Worm (Caenorhabditis elegans) whole organism, early embryonic: Measurements from ENCODE around the gene ZK1307.7.

Experiments
- B0310.2 ChIP-seq: sonication (generic microtip); optimal IDR thresholded peaks from 2 replicates; lab custom pipeline; 2016; ENCODE audit warnings: mild to moderate bottlenecking, missing genetic modification characterization, missing compliant biosample characterization
- F13C5.2 ChIP-seq: sonication (generic microtip); optimal IDR thresholded peaks from 2 replicates; lab custom pipeline; 2017; ENCODE audit warnings: mild to moderate bottlenecking, missing genetic modification characterization, inconsistent platforms, missing compliant biosample characterization
- aly-1 ChIP-seq: sonication (generic microtip); optimal IDR thresholded peaks from 2 replicates; lab custom pipeline; 2016; ENCODE audit warnings: missing genetic modification characterization, missing compliant biosample characterization
- ama-1 ChIP-seq: fragments of 150-350 bp; optimal IDR thresholded peaks from 2 replicates; lab custom pipeline; 2014
- ceh-13 ChIP-seq: fragments of 200-800 bp; sonication (Bioruptor generic); optimal IDR thresholded peaks from 2 replicates; lab custom pipeline; 2018; ENCODE audit warnings: mild to moderate bottlenecking, missing genetic modification characterization, missing compliant biosample characterization
- ceh-36 ChIP-seq: sonication (generic microtip); optimal IDR thresholded peaks from 2 replicates; lab custom pipeline; 2016; ENCODE audit warnings: missing genetic modification characterization, inconsistent platforms, missing compliant biosample characterization
- ets-7 ChIP-seq: sonication (generic microtip); optimal IDR thresholded peaks from 2 replicates; lab custom pipeline; 2016; ENCODE audit warnings: missing genotype, missing genetic modification characterization, missing compliant biosample characterization
- flt-1 ChIP-seq: fragments of 200-800 bp; sonication (Bioruptor generic); IDR thresholded peaks from 2 replicates; pipeline ENCODE4 v1.3.6; 2022; ENCODE audit warnings: missing genetic modification characterization, missing compliant biosample characterization
- hmbx-1 ChIP-seq: sonication (generic microtip); optimal IDR thresholded peaks from 2 replicates; lab custom pipeline; 2016; ENCODE audit warnings: mild to moderate bottlenecking, missing genetic modification characterization, missing compliant biosample characterization
- hmg-4 ChIP-seq: fragments of 200-800 bp; sonication (Bioruptor generic); optimal IDR thresholded peaks from 2 replicates; lab custom pipeline; 2018; ENCODE audit warnings: mild to moderate bottlenecking, missing genetic modification characterization, missing compliant biosample characterization
- hnd-1 ChIP-seq: sonication (generic microtip); optimal IDR thresholded peaks from 2 replicates; lab custom pipeline; 2016; ENCODE audit warnings: missing genetic modification characterization, missing compliant biosample characterization
- pes-1 ChIP-seq: fragments of 200-800 bp; sonication (Bioruptor generic); IDR thresholded peaks from 2 replicates; pipeline ENCODE4 v1.3.6; 2022; ENCODE audit warnings: missing genetic modification reagents, missing genetic modification characterization, missing compliant biosample characterization
- scrt-1 ChIP-seq: fragments of 200-800 bp; sonication (Bioruptor generic); IDR thresholded peaks from 2 replicates; pipeline ENCODE4 v1.3.6; 2022; ENCODE audit warnings: missing genetic modification characterization, missing compliant biosample characterization
- sea-1 ChIP-seq: fragments of 200-800 bp; sonication (Bioruptor generic); conservative IDR thresholded peaks from 2 replicates; pipeline ENCODE4 v1.3.6; 2022; ENCODE audit warnings: missing genetic modification characterization, missing compliant biosample characterization
- tbx-11 ChIP-seq: fragments of 200-800 bp; sonication (Bioruptor generic); IDR thresholded peaks from 2 replicates; pipeline ENCODE4 v1.3.6; 2022; ENCODE audit warnings: missing genetic modification characterization, missing compliant biosample characterization
- tbx-37 ChIP-seq: fragments of 200-800 bp; sonication (Bioruptor generic); conservative IDR thresholded peaks from 2 replicates; pipeline ENCODE4 v1.3.6; 2022; ENCODE audit warnings: missing genetic modification reagents, missing genetic modification characterization, missing compliant biosample characterization
- tra-4 ChIP-seq: sonication (generic microtip); optimal IDR thresholded peaks from 2 replicates; lab custom pipeline; 2017; ENCODE audit warnings: missing genetic modification characterization, missing compliant biosample characterization

ZK1307.7 gene

ce11 chrII:9621121-9621520, 15.3 kb upstream of the ZK1307.7 start:
- TF ChIP-seq pes-1 (GFP tag; lab: Robert Waterston, UW), result no peak

ce11 chrII:9621913-9622348, 14.5 kb upstream of the ZK1307.7 start:
- TF ChIP-seq tbx-37 (GFP tag; lab: Robert Waterston, UW) (no peak), scrt-1 (GFP tag; lab: Robert Waterston, UW) (no peak), ceh-36 (tag; lab: Kevin White, UChicago) (no peak), ceh-13 (GFP tag; lab: Kevin White, UChicago) (no peak), F13C5.2 (tag; lab: Kevin White, UChicago) (no peak), pes-1 (GFP tag; lab: Robert Waterston, UW) (no peak), sea-1 (GFP tag; lab: Robert Waterston, UW) (no peak), B0310.2 (no peak), hmg-4 (GFP tag; lab: Kevin White, UChicago) (no peak), aly-1 (tag; lab: Kevin White, UChicago) (no peak), hnd-1 (tag; lab: Kevin White, UChicago) (no peak), tra-4 (no peak), hmbx-1 (tag; lab: Kevin White, UChicago) (no peak)

ce11 chrII:9624110-9624695, 12.2 kb upstream of the ZK1307.7 start, which contains the start of the genes dnj-20 and ZK1307.8:
TSS of gene dnj-20 (minus strand) at chrII:9624176.
TSS of gene ZK1307.8 (plus strand) at chrII:9624613.
- TF ChIP-seq sea-1 (GFP tag; lab: Robert Waterston, UW) (no peak), ceh-36 (tag; lab: Kevin White, UChicago) (no peak), hnd-1 (tag; lab: Kevin White, UChicago) (no peak), tra-4 (no peak), tbx-11 (GFP tag; lab: Robert Waterston, UW) (no peak)

ce11 chrII:9625930-9626329, 10.5 kb upstream of the ZK1307.7 start:
- no peak for TF ChIP-seq hmbx-1 (tag; lab: Kevin White, UChicago)
- no peak for TF ChIP-seq hmg-4 (GFP tag; lab: Kevin White, UChicago)
- no peak for TF ChIP-seq aly-1 (tag; lab: Kevin White, UChicago)
- no peak for TF ChIP-seq B0310.2
- TF ChIP-seq ceh-36 (tag; lab: Kevin White, UChicago), result no peak
- TF ChIP-seq flt-1 (GFP tag; lab: Robert Waterston, UW), result no peak
- no peak for TF ChIP-seq sea-1 (GFP tag; lab: Robert Waterston, UW)
- no peak for TF ChIP-seq tbx-11 (GFP tag; lab: Robert Waterston, UW)
- TF ChIP-seq pes-1 (GFP tag; lab: Robert Waterston, UW), result no peak
- no peak for TF ChIP-seq tra-4

- TF ChIP-seq tra-4, result no peak
- TF ChIP-seq flt-1 (GFP tag; lab: Robert Waterston, UW), result 0 out of 2 replicates have a peak, but pooled peaks have one; percentile 16
- 0 out of 2 replicates have a peak, but pooled peaks have one; percentile 10 for TF ChIP-seq tbx-37 (GFP tag; lab: Robert Waterston, UW)
- TF ChIP-seq ceh-36 (tag; lab: Kevin White, UChicago), result no peak
- no peak for TF ChIP-seq ama-1 (lab: Kevin White, UChicago)
- TF ChIP-seq hnd-1 (tag; lab: Kevin White, UChicago), result no peak
- TF ChIP-seq ets-7 (tag; lab: Kevin White, UChicago), result no peak
- TF ChIP-seq pes-1 (GFP tag; lab: Robert Waterston, UW), result no peak
- no peak for TF ChIP-seq B0310.2
- no peak for TF ChIP-seq tbx-11 (GFP tag; lab: Robert Waterston, UW)
- TF ChIP-seq sea-1 (GFP tag; lab: Robert Waterston, UW), result no peak
- TF ChIP-seq hmbx-1 (tag; lab: Kevin White, UChicago), result no peak
These were observed 8.0 kb downstream of the ZK1307.7 start, which contains the start of gene fzr-1 for ce11 chrII:9644438-9644837. TSS of gene fzr-1 (minus strand) at chrII:9644466.

ce11 chrII:9644940-9645634, 8.7 kb downstream of the ZK1307.7 start:
- no peak for TF ChIP-seq ama-1 (lab: Kevin White, UChicago)
- TF ChIP-seq tbx-11 (GFP tag; lab: Robert Waterston, UW), result no peak
- no peak for TF ChIP-seq tra-4
- TF ChIP-seq F13C5.2 (tag; lab: Kevin White, UChicago), result no peak
- TF ChIP-seq tbx-37 (GFP tag; lab: Robert Waterston, UW), result no peak
- no peak for TF ChIP-seq hnd-1 (tag; lab: Kevin White, UChicago)
- TF ChIP-seq ets-7 (tag; lab: Kevin White, UChicago), result no peak
- no peak for TF ChIP-seq pes-1 (GFP tag; lab: Robert Waterston, UW)
- TF ChIP-seq hmg-4 (GFP tag; lab: Kevin White, UChicago), result no peak
- no peak for TF ChIP-seq ceh-13 (GFP tag; lab: Kevin White, UChicago)
- TF ChIP-seq sea-1 (GFP tag; lab: Robert Waterston, UW), result no peak
- TF ChIP-seq B0310.2, result no peak
- TF ChIP-seq hmbx-1 (tag; lab: Kevin White, UChicago), result no peak
- no peak for TF ChIP-seq aly-1 (tag; lab: Kevin White, UChicago)
- TF ChIP-seq ceh-36 (tag; lab: Kevin White, UChicago), result no peak
- no peak for TF ChIP-seq scrt-1 (GFP tag; lab: Robert Waterston, UW)
- no peak for TF ChIP-seq flt-1 (GFP tag; lab: Robert Waterston, UW)

ce11 chrII:9646122-9646555, 9.7 kb downstream of the ZK1307.7 start:
- TF ChIP-seq ceh-13 (GFP tag; lab: Kevin White, UChicago) (peak; percentile 4), ets-7 (tag; lab: Kevin White, UChicago) (peak; percentile 7), tbx-37 (GFP tag; lab: Robert Waterston, UW) (no peak), hmbx-1 (tag; lab: Kevin White, UChicago) (no peak), tra-4 (no peak), tbx-11 (GFP tag; lab: Robert Waterston, UW) (no peak), flt-1 (GFP tag; lab: Robert Waterston, UW) (no peak), sea-1 (GFP tag; lab: Robert Waterston, UW) (0 out of 2 replicates have a peak, but pooled peaks have one; percentile 33), F13C5.2 (tag; lab: Kevin White, UChicago) (peak; percentile 42), ama-1 (lab: Kevin White, UChicago) (no peak), hmg-4 (GFP tag; lab: Kevin White, UChicago) (peak; percentile 77)
